Fruit fly (Drosophila melanogaster) whole organism, embryonic: ENCODE data around the gene CG12522.
A peak's percentile ranks its signal among the peaks of the same experiment; 100 is the strongest.

Experiments
- Atf3 ChIP-seq: fragments of 200-800 bp; sonication (Bioruptor generic); optimal IDR thresholded peaks from 3 replicates; lab custom pipeline; 2016; ENCODE audit warnings: missing biosample characterization, missing genetic modification characterization
- B-H2 ChIP-seq: fragments of 200-800 bp; sonication (Bioruptor generic); optimal IDR thresholded peaks from 2 replicates; lab custom pipeline; 2018; ENCODE audit warnings: missing biosample characterization, mild to moderate bottlenecking, missing genetic modification characterization
- Bteb2 ChIP-seq: fragments of 200-800 bp; sonication (Bioruptor generic); optimal IDR thresholded peaks from 2 replicates; lab custom pipeline; 2016; ENCODE audit warnings: missing biosample characterization, missing genetic modification characterization
- C15 ChIP-seq: fragments of 200-800 bp; sonication (Bioruptor generic); IDR thresholded peaks from 3 replicates; pipeline ENCODE4 v1.3.6; 2022; ENCODE audit warnings: missing biosample characterization, missing genetic modification characterization
- CG10274 ChIP-seq: fragments of 200-800 bp; sonication (Bioruptor generic); optimal IDR thresholded peaks from 3 replicates; lab custom pipeline; 2017; ENCODE audit warnings: missing biosample characterization, mild to moderate bottlenecking, missing genetic modification characterization
- CG11398 ChIP-seq: fragments of 200-800 bp; sonication (Bioruptor generic); optimal IDR thresholded peaks from 2 replicates; lab custom pipeline; 2016; ENCODE audit warnings: missing biosample characterization, missing genetic modification characterization
- CG12071 ChIP-seq: fragments of 200-800 bp; sonication (Bioruptor generic); optimal IDR thresholded peaks from 3 replicates; lab custom pipeline; 2018; ENCODE audit warnings: missing biosample characterization, mild to moderate bottlenecking, missing genetic modification characterization
- CG12744 ChIP-seq: fragments of 200-800 bp; sonication (Bioruptor generic); optimal IDR thresholded peaks from 2 replicates; lab custom pipeline; 2016; ENCODE audit warnings: missing biosample characterization, missing genetic modification characterization
- CG15073 ChIP-seq: fragments of 200-800 bp; sonication (Bioruptor generic); optimal IDR thresholded peaks from 2 replicates; lab custom pipeline; 2016; ENCODE audit warnings: missing biosample characterization, missing genetic modification characterization
- CG1529 ChIP-seq: fragments of 200-800 bp; sonication (Bioruptor generic); optimal IDR thresholded peaks from 3 replicates; lab custom pipeline; 2018; ENCODE audit warnings: missing biosample characterization, missing genetic modification characterization
- CG15601 ChIP-seq: fragments of 200-800 bp; sonication (Bioruptor generic); optimal IDR thresholded peaks from 3 replicates; lab custom pipeline; 2019; ENCODE audit warnings: missing biosample characterization, mild to moderate bottlenecking, missing genetic modification characterization, moderate library complexity
- CG18476 ChIP-seq: fragments of 200-800 bp; sonication (Bioruptor generic); optimal IDR thresholded peaks from 2 replicates; lab custom pipeline; 2016; ENCODE audit warnings: missing biosample characterization, mild to moderate bottlenecking, missing genetic modification characterization
- CG34224 ChIP-seq: fragments of 200-800 bp; sonication (Bioruptor generic); IDR thresholded peaks from 3 replicates; pipeline ENCODE4 v1.3.6; 2022; ENCODE audit warnings: missing biosample characterization, missing genetic modification characterization; ENCODE audit not compliant: partially characterized antibody
- CG4328 ChIP-seq: fragments of 200-800 bp; sonication (Bioruptor generic); optimal IDR thresholded peaks from 3 replicates; lab custom pipeline; 2017; ENCODE audit warnings: missing biosample characterization, missing genetic modification reagents, missing genetic modification characterization
- CG4730 ChIP-seq: fragments of 200-800 bp; sonication (Bioruptor generic); IDR thresholded peaks from 2 replicates; pipeline ENCODE4 v1.3.6; 2022; ENCODE audit warnings: missing biosample characterization, missing genetic modification characterization
- CG6765 ChIP-seq: fragments of 200-800 bp; sonication (Bioruptor generic); optimal IDR thresholded peaks from 3 replicates; lab custom pipeline; 2017; ENCODE audit warnings: missing biosample characterization, mild to moderate bottlenecking, missing genetic modification characterization
- CG9817 ChIP-seq: fragments of 200-800 bp; sonication (Bioruptor generic); optimal IDR thresholded peaks from 2 replicates; lab custom pipeline; 2018; ENCODE audit warnings: missing biosample characterization, mild to moderate bottlenecking, missing genetic modification characterization, moderate library complexity
- CG9876 ChIP-seq: fragments of 200-800 bp; sonication (Bioruptor generic); optimal IDR thresholded peaks from 2 replicates; lab custom pipeline; 2016; ENCODE audit warnings: missing biosample characterization, missing genetic modification characterization
- Camta ChIP-seq: fragments of 200-800 bp; sonication (Bioruptor generic); optimal IDR thresholded peaks from 2 replicates; lab custom pipeline; 2016; ENCODE audit warnings: missing biosample characterization, missing genetic modification characterization
- Dip2 ChIP-seq: fragments of 200-800 bp; sonication (Bioruptor generic); IDR thresholded peaks from 2 replicates; pipeline ENCODE4 v1.3.6; 2022; ENCODE audit warnings: missing biosample characterization, missing genetic modification characterization
- Drgx ChIP-seq: fragments of 200-800 bp; sonication (Bioruptor generic); IDR thresholded peaks from 2 replicates; pipeline ENCODE4 v1.3.6; 2022; ENCODE audit warnings: missing biosample characterization, missing genetic modification characterization
- HHEX ChIP-seq: fragments of 200-800 bp; sonication (Bioruptor generic); optimal IDR thresholded peaks from 3 replicates; lab custom pipeline; 2017; ENCODE audit warnings: missing biosample characterization, mild to moderate bottlenecking, missing genetic modification characterization, missing genetic modification reagents
- MBD-R2 ChIP-seq: fragments of 200-800 bp; sonication (Bioruptor generic); IDR thresholded peaks from 2 replicates; pipeline ENCODE4 v1.3.6; 2022; ENCODE audit warnings: missing biosample characterization, missing genetic modification characterization
- Max ChIP-seq: fragments of 200-800 bp; sonication (Bioruptor generic); optimal IDR thresholded peaks from 2 replicates; lab custom pipeline; 2016; ENCODE audit warnings: missing biosample characterization, mild to moderate bottlenecking, missing genetic modification characterization
- Meics ChIP-seq: fragments of 200-800 bp; sonication (Bioruptor generic); optimal IDR thresholded peaks from 2 replicates; lab custom pipeline; 2017; ENCODE audit warnings: missing biosample characterization, mild to moderate bottlenecking, missing genetic modification characterization
- Mes4 ChIP-seq: fragments of 200-800 bp; sonication (Bioruptor generic); optimal IDR thresholded peaks from 2 replicates; lab custom pipeline; 2016; ENCODE audit warnings: missing biosample characterization, missing genetic modification characterization
- NK7.1 ChIP-seq: fragments of 200-800 bp; sonication (Bioruptor generic); optimal IDR thresholded peaks from 3 replicates; lab custom pipeline; 2016; ENCODE audit warnings: missing biosample characterization, missing genetic modification characterization
- Six4 ChIP-seq: fragments of 200-800 bp; sonication (Bioruptor generic); optimal IDR thresholded peaks from 2 replicates; lab custom pipeline; 2016; ENCODE audit warnings: missing biosample characterization, missing genetic modification characterization
- ara ChIP-seq: fragments of 200-800 bp; sonication (Bioruptor generic); IDR thresholded peaks from 2 replicates; pipeline ENCODE4 v1.3.6; 2022; ENCODE audit warnings: missing biosample characterization, missing genetic modification characterization
- az2 ChIP-seq: fragments of 200-800 bp; sonication (Bioruptor generic); optimal IDR thresholded peaks from 3 replicates; lab custom pipeline; 2016; ENCODE audit warnings: missing biosample characterization, missing genetic modification characterization
- cg ChIP-seq: fragments of 200-800 bp; sonication (Bioruptor generic); optimal IDR thresholded peaks from 3 replicates; lab custom pipeline; 2019; ENCODE audit warnings: missing biosample characterization, mild to moderate bottlenecking, missing genetic modification characterization, moderate library complexity
- chinmo ChIP-seq: fragments of 200-800 bp; sonication (Bioruptor generic); IDR thresholded peaks from 4 replicates; pipeline ENCODE4 v1.3.6; 2022; ENCODE audit warnings: missing biosample characterization, missing genetic modification characterization; ENCODE audit not compliant: partially characterized antibody
- danr ChIP-seq: fragments of 200-800 bp; sonication (Bioruptor generic); IDR thresholded peaks from 2 replicates; pipeline ENCODE4 v1.3.6; 2022; ENCODE audit warnings: missing biosample characterization, missing genetic modification characterization
- esg ChIP-seq: fragments of 200-800 bp; sonication (Bioruptor generic); conservative IDR thresholded peaks from 2 replicates; pipeline ENCODE4 v1.3.6; 2022; ENCODE audit warnings: missing biosample characterization, missing genetic modification characterization
- fd102C ChIP-seq: fragments of 200-800 bp; sonication (Bioruptor generic); optimal IDR thresholded peaks from 2 replicates; lab custom pipeline; 2018; ENCODE audit warnings: missing biosample characterization, mild to moderate bottlenecking, missing genetic modification characterization, moderate library complexity
- fd96Cb ChIP-seq: fragments of 200-800 bp; sonication (Bioruptor generic); optimal IDR thresholded peaks from 2 replicates; lab custom pipeline; 2018; ENCODE audit warnings: missing biosample characterization, mild to moderate bottlenecking, missing genetic modification characterization, moderate library complexity
- gce ChIP-seq: fragments of 200-800 bp; sonication (Bioruptor generic); IDR thresholded peaks from 3 replicates; pipeline ENCODE4 v1.3.6; 2022; ENCODE audit warnings: missing biosample characterization, missing genetic modification characterization
- gro ChIP-seq: fragments of 200-800 bp; sonication (Bioruptor generic); optimal IDR thresholded peaks from 2 replicates; lab custom pipeline; 2016; ENCODE audit warnings: missing biosample characterization, missing genetic modification characterization
- gsb ChIP-seq: fragments of 200-800 bp; sonication (Bioruptor generic); IDR thresholded peaks from 2 replicates; pipeline ENCODE4 v1.3.6; 2022; ENCODE audit warnings: missing biosample characterization, missing genetic modification characterization
- gsb-n ChIP-seq: fragments of 200-800 bp; sonication (Bioruptor generic); optimal IDR thresholded peaks from 3 replicates; lab custom pipeline; 2018; ENCODE audit warnings: missing biosample characterization, mild to moderate bottlenecking, missing genetic modification characterization
- knrl ChIP-seq: fragments of 200-800 bp; sonication (Bioruptor generic); IDR thresholded peaks from 3 replicates; pipeline ENCODE4 v1.3.6; 2022; ENCODE audit warnings: missing biosample characterization, missing genetic modification characterization; ENCODE audit not compliant: partially characterized antibody
- lbe ChIP-seq: fragments of 200-800 bp; sonication (Bioruptor generic); optimal IDR thresholded peaks from 2 replicates; lab custom pipeline; 2016; ENCODE audit warnings: missing biosample characterization, mild to moderate bottlenecking, missing genetic modification characterization
- lov ChIP-seq, 2 experiments: fragments of 200-800 bp in 1 of 2; fragments of >200 bp in 1 of 2; sonication (Bioruptor generic) in 1 of 2; IDR thresholded peaks in 1 of 2; optimal IDR thresholded peaks in 1 of 2; 2 replicates in 1 of 2; 3 replicates in 1 of 2; pipeline versions ENCODE4 v1.3.6 to Lab custom; 2017 to 2022; ENCODE audit warnings: missing biosample characterization in 1 of 2, missing genetic modification characterization in 1 of 2
- nmo ChIP-seq: fragments of 200-800 bp; sonication (Bioruptor generic); optimal IDR thresholded peaks from 2 replicates; lab custom pipeline; 2018; ENCODE audit warnings: missing biosample characterization, mild to moderate bottlenecking, missing genetic modification characterization, moderate library complexity
- sens-2 ChIP-seq: fragments of 200-800 bp; sonication (Bioruptor generic); IDR thresholded peaks from 2 replicates; pipeline ENCODE4 v1.3.6; 2022; ENCODE audit warnings: missing biosample characterization, missing genetic modification characterization
- sima ChIP-seq: fragments of 200-800 bp; sonication (Bioruptor generic); optimal IDR thresholded peaks from 2 replicates; lab custom pipeline; 2016; ENCODE audit warnings: missing biosample characterization, missing genetic modification characterization
- slou ChIP-seq: fragments of 200-800 bp; sonication (Bioruptor generic); optimal IDR thresholded peaks from 3 replicates; lab custom pipeline; 2016; ENCODE audit warnings: missing biosample characterization, missing genetic modification characterization
- tll ChIP-seq, 2 experiments: fragments of 200-800 bp in 1 of 2; fragments of >200 bp in 1 of 2; sonication (Bioruptor generic) in 1 of 2; optimal IDR thresholded peaks; 2 replicates each; lab custom pipeline; 2017 to 2019; ENCODE audit warnings: missing biosample characterization in 2 of 2, missing genetic modification characterization in 2 of 2, mild to moderate bottlenecking in 1 of 2, moderate library complexity in 1 of 2
- twi ChIP-seq: fragments of 200-800 bp; optimal IDR thresholded peaks from 2 replicates; lab custom pipeline; 2019; ENCODE audit warnings: missing biosample characterization, mild to moderate bottlenecking, missing genetic modification characterization, moderate library complexity
- wek ChIP-seq: fragments of 200-800 bp; sonication (Bioruptor generic); optimal IDR thresholded peaks from 3 replicates; lab custom pipeline; 2018; ENCODE audit warnings: missing biosample characterization, mild to moderate bottlenecking, missing genetic modification characterization, moderate library complexity

The CG12522 gene

dm6 chr3L:11064689-11065088 is 43.3 kb upstream of the CG12522 start, which contains the start of the genes CG32075, CG45101 and SuUR (continued):
- peak; percentile 36 for TF ChIP-seq fd102C
- peak; percentile 86 for TF ChIP-seq Meics (GFP tag; lab: Kevin White, UChicago)
- peak; percentile 98 for TF ChIP-seq MBD-R2 (GFP tag; lab: Robert Waterston, UW)
- TF ChIP-seq esg = peak; percentile 92
- TF ChIP-seq az2 = peak; percentile 87
- peak; percentile 83 for TF ChIP-seq ara (GFP tag; lab: Robert Waterston, UW)
- peak; percentile 90 for TF ChIP-seq nmo (GFP tag; lab: Kevin White, UChicago)
- TF ChIP-seq Atf3 (GFP tag; lab: Kevin White, UChicago) = peak; percentile 89
- peak; percentile 82 for TF ChIP-seq CG18476 (GFP tag; lab: Kevin White, UChicago)
- TF ChIP-seq HHEX (GFP tag; lab: Kevin White, UChicago) = peak; percentile 82
- TF ChIP-seq B-H2 (GFP tag; lab: Kevin White, UChicago) = peak; percentile 86
- peak; percentile 74 for TF ChIP-seq CG4328 (GFP tag; lab: Kevin White, UChicago)
- no peak for TF ChIP-seq chinmo
- peak; percentile 87 for TF ChIP-seq Bteb2 (GFP tag; lab: Kevin White, UChicago)
- peak; percentile 83 for TF ChIP-seq fd96Cb (tag; lab: Kevin White, UChicago)
- TF ChIP-seq gsb = peak; percentile 53; the same call in 1 of the 2 replicates
- TF ChIP-seq wek (GFP tag; lab: Kevin White, UChicago) = no peak
- peak; percentile 93 for TF ChIP-seq Max (GFP tag; lab: Kevin White, UChicago)
- TF ChIP-seq CG4730 (GFP tag; lab: Robert Waterston, UW) = peak; percentile 81
- peak; percentile 46 for TF ChIP-seq CG11398 (GFP tag; lab: Kevin White, UChicago)
- peak; percentile 66 for TF ChIP-seq slou (GFP tag; lab: Kevin White, UChicago)
- TF ChIP-seq gce (GFP tag; lab: Robert Waterston, UW) = no peak
- peak in 1 of 2 experiments; percentile 30 for TF ChIP-seq tll (GFP tag; optimal IDR thresholded peaks at IDR 0.05; lab: Kevin White, UChicago)
- no peak for TF ChIP-seq cg (GFP tag; lab: Kevin White, UChicago)
- peak; percentile 65 for TF ChIP-seq sens-2 (GFP tag; lab: Robert Waterston, UW)
- TF ChIP-seq CG15073 (GFP tag; lab: Kevin White, UChicago) = peak; percentile 57
- peak; percentile 24; the same call in 1 of the 3 replicates for TF ChIP-seq knrl (GFP tag; lab: Robert Waterston, UW)
- peak; percentile 86 for TF ChIP-seq C15
- peak; percentile 56 for TF ChIP-seq sima
- 0 out of 2 replicates have a peak, but pooled peaks have one; percentile 33 for TF ChIP-seq danr (GFP tag; lab: Robert Waterston, UW)
- no peak for TF ChIP-seq CG34224 (GFP tag; lab: Robert Waterston, UW)
- peak; percentile 73 for TF ChIP-seq lbe (GFP tag; lab: Kevin White, UChicago)
- TF ChIP-seq twi (tag; lab: Kevin White, UChicago) = peak; percentile 72
- peak; percentile 85 for TF ChIP-seq CG9876
- TF ChIP-seq CG12071 (GFP tag; lab: Kevin White, UChicago) = peak; percentile 15
- peak; percentile 89 for TF ChIP-seq CG12744 (GFP tag; lab: Kevin White, UChicago)
- TF ChIP-seq CG10274 = peak; percentile 37
- TF ChIP-seq Dip2 (GFP tag; lab: Robert Waterston, UW) = no peak
- TF ChIP-seq CG1529 (GFP tag; lab: Kevin White, UChicago) = peak; percentile 59
- peak; percentile 82 for TF ChIP-seq Drgx
- peak; percentile 74 for TF ChIP-seq gsb-n
- TF ChIP-seq Camta (GFP tag; lab: Kevin White, UChicago) = peak; percentile 89
- TF ChIP-seq CG9817 (tag; lab: Kevin White, UChicago) = peak; percentile 88
- TF ChIP-seq NK7.1 = peak; percentile 70
- peak; percentile 77 for TF ChIP-seq CG15601 (tag; lab: Kevin White, UChicago)
- TF ChIP-seq gro (GFP tag; lab: Kevin White, UChicago) = peak; percentile 77
- TF ChIP-seq Six4 (GFP tag; lab: Kevin White, UChicago) = peak; percentile 83
- peak; percentile 75 for TF ChIP-seq Mes4 (GFP tag; lab: Kevin White, UChicago)
- TF ChIP-seq CG6765 (GFP tag; lab: Kevin White, UChicago) = peak; percentile 9
- no peak for TF ChIP-seq lov (optimal IDR thresholded peaks at IDR 0.05; lab: Kevin White, UChicago)
- 0 out of 3 replicates have a peak, but pooled peaks have one; percentile 58 for TF ChIP-seq lov (GFP tag; IDR thresholded peaks at IDR 0.05; lab: Robert Waterston, UW)
